Fruit fly (Drosophila melanogaster) whole organism, embryonic: ENCODE data around the gene Tob.

Experiments
- Asciz ChIP-seq: fragments of 200-800 bp; sonication (Bioruptor generic); optimal IDR thresholded peaks from 2 replicates; lab custom pipeline; 2017; ENCODE audit warnings: missing biosample characterization, mild to moderate bottlenecking, missing genetic modification characterization, missing genetic modification reagents
- CG10565 ChIP-seq: fragments of 200-800 bp; sonication (Bioruptor generic); optimal IDR thresholded peaks from 3 replicates; lab custom pipeline; 2016; ENCODE audit warnings: missing biosample characterization, mild to moderate bottlenecking, missing genetic modification characterization
- CG10654 ChIP-seq: fragments of 200-800 bp; sonication (Bioruptor generic); optimal IDR thresholded peaks from 2 replicates; lab custom pipeline; 2016; ENCODE audit warnings: missing biosample characterization, missing genetic modification characterization
- CG11085 ChIP-seq: fragments of 200-800 bp; sonication (Bioruptor generic); IDR thresholded peaks from 2 replicates; pipeline ENCODE4 v1.3.6; 2022; ENCODE audit warnings: missing biosample characterization, missing genetic modification characterization
- CG11504 ChIP-seq: fragments of 200-800 bp; sonication (Bioruptor generic); optimal IDR thresholded peaks from 3 replicates; lab custom pipeline; 2019; ENCODE audit warnings: missing biosample characterization, mild to moderate bottlenecking, missing genetic modification characterization, moderate library complexity
- CG13624 ChIP-seq: fragments of 200-800 bp; sonication (Bioruptor generic); optimal IDR thresholded peaks from 2 replicates; lab custom pipeline; 2016; ENCODE audit warnings: missing biosample characterization, missing genetic modification characterization
- CG15011 ChIP-seq: fragments of 200-800 bp; sonication (Bioruptor generic); optimal IDR thresholded peaks from 3 replicates; lab custom pipeline; 2018; ENCODE audit warnings: missing biosample characterization, mild to moderate bottlenecking, missing genetic modification characterization
- CG15479 ChIP-seq: fragments of 200-800 bp; sonication (Bioruptor generic); optimal IDR thresholded peaks from 3 replicates; lab custom pipeline; 2019; ENCODE audit warnings: missing biosample characterization, mild to moderate bottlenecking, missing genetic modification characterization, moderate library complexity
- CG1603 ChIP-seq: fragments of 200-800 bp; sonication (Bioruptor generic); optimal IDR thresholded peaks from 2 replicates; lab custom pipeline; 2019; ENCODE audit warnings: missing biosample characterization, mild to moderate bottlenecking, missing genetic modification characterization, moderate library complexity
- CG2120 ChIP-seq: fragments of 200-800 bp; sonication (Bioruptor generic); optimal IDR thresholded peaks from 3 replicates; lab custom pipeline; 2016; ENCODE audit warnings: missing biosample characterization, missing genetic modification characterization
- CG30403 ChIP-seq: fragments of 200-800 bp; sonication (Bioruptor generic); optimal IDR thresholded peaks from 3 replicates; lab custom pipeline; 2016; ENCODE audit warnings: missing biosample characterization, missing genetic modification characterization
- CG31441 ChIP-seq: fragments of 200-800 bp; sonication (Bioruptor generic); IDR thresholded peaks from 2 replicates; pipeline ENCODE4 v1.3.6; 2022; ENCODE audit warnings: missing biosample characterization, missing genetic modification characterization
- CG32767 ChIP-seq: fragments of 200-800 bp; sonication (Bioruptor generic); IDR thresholded peaks from 2 replicates; pipeline ENCODE4 v1.3.6; 2022; ENCODE audit warnings: missing biosample characterization, missing genetic modification characterization
- CG33557 ChIP-seq: fragments of 200-800 bp; sonication (Bioruptor generic); optimal IDR thresholded peaks from 2 replicates; lab custom pipeline; 2019; ENCODE audit warnings: missing biosample characterization, mild to moderate bottlenecking, missing genetic modification characterization, moderate library complexity
- CG4282 ChIP-seq: fragments of 200-800 bp; sonication (Bioruptor generic); optimal IDR thresholded peaks from 2 replicates; lab custom pipeline; 2016; ENCODE audit warnings: missing biosample characterization, missing genetic modification characterization
- CG43689 ChIP-seq: fragments of 200-800 bp; sonication (Bioruptor generic); IDR thresholded peaks from 2 replicates; pipeline ENCODE4 v1.3.6; 2022; ENCODE audit warnings: missing biosample characterization, missing genetic modification characterization
- CG6813 ChIP-seq: fragments of 200-800 bp; sonication (Bioruptor generic); optimal IDR thresholded peaks from 2 replicates; lab custom pipeline; 2017; ENCODE audit warnings: missing biosample characterization, missing genetic modification characterization, mild to moderate bottlenecking, moderate library complexity, missing genetic modification reagents
- CG7928 ChIP-seq: fragments of 200-800 bp; sonication (Bioruptor generic); optimal IDR thresholded peaks from 2 replicates; lab custom pipeline; 2017; ENCODE audit warnings: missing biosample characterization, mild to moderate bottlenecking, missing genetic modification characterization
- CG7987 ChIP-seq: fragments of 200-800 bp; sonication (Bioruptor generic); optimal IDR thresholded peaks from 2 replicates; lab custom pipeline; 2018; ENCODE audit warnings: missing biosample characterization, mild to moderate bottlenecking, missing genetic modification characterization, moderate library complexity
- CG8478 ChIP-seq: fragments of >200 bp; optimal IDR thresholded peaks from 2 replicates; lab custom pipeline; 2018
- CHES-1-like ChIP-seq: fragments of 200-800 bp; sonication (Bioruptor generic); optimal IDR thresholded peaks from 2 replicates; lab custom pipeline; 2016; ENCODE audit warnings: missing biosample characterization, missing genetic modification characterization
- CrebB ChIP-seq: fragments of 200-800 bp; sonication (Bioruptor generic); optimal IDR thresholded peaks from 3 replicates; lab custom pipeline; 2018; ENCODE audit warnings: missing biosample characterization, mild to moderate bottlenecking, missing genetic modification characterization
- Dbx ChIP-seq: fragments of 200-800 bp; sonication (Bioruptor generic); IDR thresholded peaks from 3 replicates; pipeline ENCODE4 v1.3.6; 2022; ENCODE audit warnings: missing biosample characterization, missing genetic modification characterization
- Ets97D ChIP-seq: fragments of 200-800 bp; sonication (Bioruptor generic); optimal IDR thresholded peaks from 3 replicates; lab custom pipeline; 2016; ENCODE audit warnings: missing biosample characterization, missing genetic modification characterization
- GATAe ChIP-seq: fragments of 200-800 bp; sonication (Bioruptor generic); conservative IDR thresholded peaks from 2 replicates; pipeline ENCODE4 v1.3.6; 2022; ENCODE audit warnings: missing biosample characterization, missing genetic modification characterization
- HLH4C ChIP-seq: fragments of 200-800 bp; sonication (Bioruptor generic); IDR thresholded peaks from 3 replicates; pipeline ENCODE4 v1.3.6; 2022; ENCODE audit warnings: missing biosample characterization, missing genetic modification characterization; ENCODE audit not compliant: partially characterized antibody
- HLHmδ ChIP-seq: fragments of 200-800 bp; sonication (Bioruptor generic); optimal IDR thresholded peaks from 2 replicates; lab custom pipeline; 2018; ENCODE audit warnings: missing biosample characterization, mild to moderate bottlenecking, missing genetic modification characterization, moderate library complexity
- HmgZ ChIP-seq: fragments of 200-800 bp; sonication (Bioruptor generic); optimal IDR thresholded peaks from 2 replicates; lab custom pipeline; 2018; ENCODE audit warnings: missing biosample characterization, mild to moderate bottlenecking, missing genetic modification characterization
- Mad ChIP-seq: fragments of 200-800 bp; sonication (Bioruptor generic); optimal IDR thresholded peaks from 2 replicates; lab custom pipeline; 2016; ENCODE audit warnings: missing biosample characterization, missing genetic modification characterization
- Max ChIP-seq: fragments of 200-800 bp; sonication (Bioruptor generic); optimal IDR thresholded peaks from 2 replicates; lab custom pipeline; 2016; ENCODE audit warnings: missing biosample characterization, mild to moderate bottlenecking, missing genetic modification characterization
- Mes4 ChIP-seq: fragments of 200-800 bp; sonication (Bioruptor generic); optimal IDR thresholded peaks from 2 replicates; lab custom pipeline; 2016; ENCODE audit warnings: missing biosample characterization, missing genetic modification characterization
- Pdp1 ChIP-seq, 2 experiments: fragments of 200-800 bp; sonication (Bioruptor generic); optimal IDR thresholded peaks; 3 replicates each; lab custom pipeline; 2016; ENCODE audit warnings: missing biosample characterization in 2 of 2, missing genetic modification characterization in 2 of 2, mild to moderate bottlenecking in 1 of 2, moderate library complexity in 1 of 2
- Ptx1 ChIP-seq: fragments of 200-800 bp; sonication (Bioruptor generic); IDR thresholded peaks from 2 replicates; pipeline ENCODE4 v1.3.6; 2022; ENCODE audit warnings: missing biosample characterization, missing genetic modification characterization
- Six4 ChIP-seq: fragments of 200-800 bp; sonication (Bioruptor generic); optimal IDR thresholded peaks from 2 replicates; lab custom pipeline; 2016; ENCODE audit warnings: missing biosample characterization, missing genetic modification characterization
- Trl ChIP-seq, 3 experiments: fragments of >200 bp in 2 of 3; fragments of 200-800 bp in 1 of 3; sonication (Bioruptor generic) in 1 of 3; optimal IDR thresholded peaks; 2 replicates in 1 of 3; 3 replicates in 2 of 3; lab custom pipeline; 2016 to 2017; ENCODE audit warnings: missing biosample characterization in 1 of 3, missing genetic modification characterization in 1 of 3
- Xrp1 ChIP-seq: fragments of 200-800 bp; sonication (Bioruptor generic); IDR thresholded peaks from 2 replicates; pipeline ENCODE4 v1.3.6; 2022; ENCODE audit warnings: missing biosample characterization, missing genetic modification characterization
- ap ChIP-seq: fragments of 200-800 bp; sonication (Bioruptor generic); IDR thresholded peaks from 2 replicates; pipeline ENCODE4 v1.3.6; 2022; ENCODE audit warnings: missing biosample characterization, missing genetic modification characterization
- bbx ChIP-seq: fragments of 200-800 bp; sonication (Bioruptor generic); IDR thresholded peaks from 2 replicates; pipeline ENCODE4 v1.3.6; 2022; ENCODE audit warnings: missing biosample characterization, missing genetic modification characterization; ENCODE audit not compliant: partially characterized antibody
- gce ChIP-seq: fragments of 200-800 bp; sonication (Bioruptor generic); IDR thresholded peaks from 3 replicates; pipeline ENCODE4 v1.3.6; 2022; ENCODE audit warnings: missing biosample characterization, missing genetic modification characterization
- grn ChIP-seq: fragments of 200-800 bp; sonication (Bioruptor generic); optimal IDR thresholded peaks from 3 replicates; lab custom pipeline; 2017; ENCODE audit warnings: missing biosample characterization, missing genetic modification characterization
- h ChIP-seq: fragments of >200 bp; optimal IDR thresholded peaks from 2 replicates; lab custom pipeline; 2017
- hkb ChIP-seq, 2 experiments: fragments of 200-800 bp in 1 of 2; fragments of >200 bp in 1 of 2; sonication (Bioruptor generic) in 1 of 2; IDR thresholded peaks in 1 of 2; optimal IDR thresholded peaks in 1 of 2; 2 replicates each; pipeline versions ENCODE4 v1.3.6 to Lab custom; 2017 to 2022; ENCODE audit warnings: missing biosample characterization in 1 of 2, missing genetic modification characterization in 1 of 2
- nau ChIP-seq: fragments of 200-800 bp; sonication (Bioruptor generic); optimal IDR thresholded peaks from 3 replicates; lab custom pipeline; 2017; ENCODE audit warnings: missing biosample characterization, mild to moderate bottlenecking, missing genetic modification characterization, missing genetic modification reagents
- pros ChIP-seq: fragments of 200-800 bp; sonication (Bioruptor generic); optimal IDR thresholded peaks from 3 replicates; lab custom pipeline; 2019; ENCODE audit warnings: missing biosample characterization, mild to moderate bottlenecking, missing genetic modification characterization, moderate library complexity
- sens-2 ChIP-seq: fragments of 200-800 bp; sonication (Bioruptor generic); IDR thresholded peaks from 2 replicates; pipeline ENCODE4 v1.3.6; 2022; ENCODE audit warnings: missing biosample characterization, missing genetic modification characterization
- slou ChIP-seq: fragments of 200-800 bp; sonication (Bioruptor generic); optimal IDR thresholded peaks from 3 replicates; lab custom pipeline; 2016; ENCODE audit warnings: missing biosample characterization, missing genetic modification characterization
- trem ChIP-seq: fragments of 200-800 bp; optimal IDR thresholded peaks from 3 replicates; lab custom pipeline; 2019; ENCODE audit warnings: missing biosample characterization, mild to moderate bottlenecking, missing genetic modification characterization, moderate library complexity
- zen ChIP-seq: fragments of 200-800 bp; sonication (Bioruptor generic); optimal IDR thresholded peaks from 3 replicates; lab custom pipeline; 2018; ENCODE audit warnings: missing biosample characterization, mild to moderate bottlenecking, missing genetic modification characterization, moderate library complexity

The Tob gene

DNA sequence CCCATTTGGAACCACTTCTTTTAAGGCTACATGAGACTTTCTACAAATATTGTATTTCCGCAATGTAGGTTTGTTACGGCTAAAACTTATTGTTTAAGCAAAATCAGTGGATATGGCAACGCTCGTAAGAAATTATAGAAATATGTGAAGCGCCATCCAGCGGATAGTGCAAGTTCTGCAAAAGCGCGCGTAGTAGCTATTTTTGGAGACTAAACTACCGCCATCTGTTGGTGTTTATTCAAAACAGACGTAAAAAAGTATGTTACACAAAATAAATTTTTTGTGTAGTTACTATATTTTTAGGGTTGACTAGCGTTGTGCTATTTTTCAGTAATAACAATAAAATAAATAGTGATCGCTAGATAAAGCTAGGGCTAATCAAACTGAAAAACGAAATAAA, 14.4 kb upstream of the Tob start (continued):
- TF ChIP-seq CG8478 (no peak), bbx (peak; percentile 40; the same call in 1 of the 2 replicates), h (lab: Kevin White, UChicago) (no peak), CG15479 (no peak), CG2120 (GFP tag; lab: Kevin White, UChicago) (peak; percentile 23), CG33557 (no peak), CG4282 (GFP tag; lab: Kevin White, UChicago) (no peak), CG43689 (GFP tag; lab: Robert Waterston, UW) (no peak)

DNA sequence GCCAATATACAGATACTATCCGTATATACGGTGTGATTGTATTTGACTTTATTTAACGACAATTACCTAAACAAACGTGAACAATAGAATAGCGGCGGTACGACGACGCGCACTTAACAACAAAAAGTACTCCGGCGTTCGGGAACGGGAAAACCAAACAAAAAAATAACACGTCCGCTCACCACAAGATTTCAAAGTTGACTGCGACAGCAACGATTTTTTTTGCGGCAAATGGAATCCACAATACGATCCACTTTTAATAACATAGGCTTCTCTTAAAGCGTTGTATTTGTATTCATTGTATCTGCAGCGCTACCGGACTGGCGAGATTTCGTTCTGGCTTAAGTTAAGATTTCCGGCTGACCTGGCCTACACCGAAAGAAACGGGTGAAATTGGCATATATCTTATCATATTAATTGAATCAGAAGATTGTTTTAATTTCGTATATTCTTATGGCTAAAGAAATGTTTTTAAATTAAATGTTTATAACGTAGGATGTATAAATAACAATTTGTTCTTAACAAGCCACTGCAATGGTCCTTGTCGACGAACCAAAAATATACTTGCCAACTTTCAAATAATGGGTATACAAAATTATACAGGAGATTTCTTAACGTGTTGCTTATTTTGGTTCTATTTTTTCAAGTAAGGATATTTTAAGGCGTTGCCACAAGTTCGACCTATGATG, 13.6 kb upstream of the Tob start, which contains the start of the genes CG42353 and CG42354:
TSS of gene CG42353 (minus strand) at position 209 of the 689 bp plus-strand sequence.
TSS of gene CG42354 (minus strand) at position 209 of the 689 bp plus-strand sequence.
- TF ChIP-seq Ets97D (GFP tag; lab: Kevin White, UChicago) (peak; percentile 86), Pdp1 (GFP tag; optimal IDR thresholded peaks at IDR 0.05; lab: Kevin White, UChicago) (peak; percentile 54 to 77), Ptx1 (GFP tag; lab: Robert Waterston, UW) (peak; percentile 95), CG7928 (GFP tag; lab: Kevin White, UChicago) (peak; percentile 69), slou (GFP tag; lab: Kevin White, UChicago) (peak; percentile 90), Six4 (peak; percentile 93), grn (GFP tag; lab: Kevin White, UChicago) (peak; percentile 18), Mad (GFP tag; lab: Kevin White, UChicago) (peak; percentile 94), GATAe (GFP tag; lab: Robert Waterston, UW) (peak; percentile 79), zen (tag; lab: Kevin White, UChicago) (peak; percentile 97), CG10654 (GFP tag; lab: Kevin White, UChicago) (peak; percentile 94), ap (GFP tag; lab: Robert Waterston, UW) (peak; percentile 88), sens-2 (GFP tag; lab: Robert Waterston, UW) (peak; percentile 89), trem (tag; lab: Kevin White, UChicago) (peak; percentile 96), CG15011 (GFP tag; lab: Kevin White, UChicago) (peak; percentile 89), CG32767 (GFP tag; lab: Robert Waterston, UW) (peak; percentile 95), HLHmδ (GFP tag; lab: Kevin White, UChicago) (peak; percentile 16), gce (GFP tag; lab: Robert Waterston, UW) (peak; percentile 92), CG11504 (tag; lab: Kevin White, UChicago) (peak; percentile 94), Xrp1 (GFP tag; lab: Robert Waterston, UW) (peak; percentile 97), CrebB (tag; lab: Kevin White, UChicago) (peak; percentile 94), CG1603 (tag; lab: Kevin White, UChicago) (peak; percentile 95), Mes4 (peak; percentile 90), CG11085 (GFP tag; lab: Robert Waterston, UW) (peak; percentile 90), CG13624 (GFP tag; lab: Kevin White, UChicago) (peak; percentile 89), Trl (optimal IDR thresholded peaks at IDR 0.05; lab: Kevin White, UChicago) (no peak), Trl (GFP tag; optimal IDR thresholded peaks at IDR 0.05; lab: Kevin White, UChicago) (peak; percentile 46), hkb (optimal IDR thresholded peaks at IDR 0.05; lab: Kevin White, UChicago) (no peak), hkb (GFP tag; IDR thresholded peaks at IDR 0.05; lab: Robert Waterston, UW) (peak; percentile 96), Asciz (peak; percentile 95), HmgZ (peak; percentile 96), Dbx (GFP tag; lab: Robert Waterston, UW) (peak; percentile 94), HLH4C (GFP tag; lab: Robert Waterston, UW) (no peak), nau (GFP tag; lab: Kevin White, UChicago) (peak; percentile 89), pros (GFP tag; lab: Kevin White, UChicago) (peak; percentile 83), CG7987 (peak; percentile 86), Max (GFP tag; lab: Kevin White, UChicago) (peak; percentile 95), CHES-1-like (peak; percentile 87), CG6813 (GFP tag; lab: Kevin White, UChicago) (peak; percentile 94), CG30403 (GFP tag; lab: Kevin White, UChicago) (peak; percentile 98), CG10565 (GFP tag; lab: Kevin White, UChicago) (peak; percentile 71), CG31441 (peak; percentile 91)
